Worm (Caenorhabditis elegans) whole organism, L4 larva: ENCODE measurements around the gene K08F11.1.

Experiments
- F49E8.2 ChIP-seq: sonication (generic microtip); optimal IDR thresholded peaks from 2 replicates; lab custom pipeline; 2016; ENCODE audit warnings: missing compliant biosample characterization, mild to moderate bottlenecking, missing genetic modification characterization, borderline replicate concordance
- Y48G9A.11 ChIP-seq: fragments of 200-800 bp; sonication (Bioruptor generic); IDR thresholded peaks from 2 replicates; pipeline ENCODE4 v1.3.6; 2022; ENCODE audit warnings: missing genetic modification reagents, missing genetic modification characterization, missing compliant biosample characterization
- Y75B8A.6 ChIP-seq: fragments of 200-800 bp; sonication (Bioruptor generic); IDR thresholded peaks from 2 replicates; pipeline ENCODE4 v1.3.6; 2022; ENCODE audit warnings: missing genetic modification reagents, missing genetic modification characterization, missing compliant biosample characterization
- ZK337.2 ChIP-seq: fragments of 200-800 bp; sonication (Bioruptor generic); IDR thresholded peaks from 2 replicates; pipeline ENCODE4 v1.3.6; 2022; ENCODE audit warnings: missing genetic modification reagents, missing genetic modification characterization, missing compliant biosample characterization
- ZK546.5 ChIP-seq, 2 experiments: sonication (generic microtip); optimal IDR thresholded peaks; 2 replicates each; lab custom pipeline; 2017; ENCODE audit warnings: missing biosample characterization in 2 of 2, missing genetic modification characterization in 2 of 2
- ama-1 ChIP-seq: fragments of 150-350 bp; optimal IDR thresholded peaks from 2 replicates; lab custom pipeline; 2014; ENCODE audit warnings: inconsistent platforms, mixed read lengths
- daf-16 ChIP-seq, 3 experiments: sonication (generic microtip); optimal IDR thresholded peaks; 2 replicates each; lab custom pipeline; 2016 to 2017; ENCODE audit warnings: missing genetic modification characterization in 3 of 3, missing genetic modification reagents in 3 of 3, mild to moderate bottlenecking in 2 of 3, missing compliant biosample characterization in 2 of 3, missing biosample characterization in 1 of 3, moderate library complexity in 1 of 3
- dmd-9 ChIP-seq: fragments of 200-800 bp; sonication (Bioruptor generic); IDR thresholded peaks from 2 replicates; pipeline ENCODE4 v1.3.6; 2022; ENCODE audit warnings: missing genetic modification reagents, missing genetic modification characterization, missing compliant biosample characterization
- duxl-1 ChIP-seq: sonication (generic microtip); optimal IDR thresholded peaks from 2 replicates; lab custom pipeline; 2016; ENCODE audit warnings: mild to moderate bottlenecking, missing genetic modification characterization, moderate library complexity, missing compliant biosample characterization; ENCODE audit not compliant: poor library complexity
- lim-7 ChIP-seq: fragments of 200-800 bp; sonication (Bioruptor generic); IDR thresholded peaks from 2 replicates; pipeline ENCODE4 v1.3.6; 2022; ENCODE audit warnings: missing genetic modification characterization, missing compliant biosample characterization
- lin-1 ChIP-seq: fragments of 200-800 bp; sonication (Bioruptor generic); IDR thresholded peaks from 2 replicates; pipeline ENCODE4 v1.3.6; 2022; ENCODE audit warnings: missing genetic modification reagents, missing genetic modification characterization, missing compliant biosample characterization
- lin-38 ChIP-seq: fragments of 200-800 bp; sonication (Bioruptor generic); IDR thresholded peaks from 2 replicates; pipeline ENCODE4 v1.3.6; 2022; ENCODE audit warnings: missing genetic modification reagents, missing genetic modification characterization, missing compliant biosample characterization
- lsy-2 ChIP-seq, 2 experiments: fragments of 150-350 bp in 1 of 2; sonication (generic microtip) in 1 of 2; optimal IDR thresholded peaks; 2 replicates each; lab custom pipeline; 2014 to 2017; ENCODE audit warnings: missing biosample characterization in 2 of 2, missing genetic modification characterization in 2 of 2
- mes-2 ChIP-seq: sonication (generic microtip); optimal IDR thresholded peaks from 2 replicates; lab custom pipeline; 2016; ENCODE audit warnings: missing genotype, mild to moderate bottlenecking, missing genetic modification characterization, missing compliant biosample characterization; ENCODE audit not compliant: poor library complexity, severe bottlenecking
- mxl-3 ChIP-seq: fragments of 200-800 bp; sonication (Bioruptor generic); optimal IDR thresholded peaks from 2 replicates; lab custom pipeline; 2018; ENCODE audit warnings: mild to moderate bottlenecking, missing genetic modification characterization, missing compliant biosample characterization
- nhr-10 ChIP-seq: fragments of 150-350 bp; optimal IDR thresholded peaks from 2 replicates; lab custom pipeline; 2014; ENCODE audit warnings: missing biosample characterization, missing genetic modification characterization
- nhr-11 ChIP-seq: fragments of 150-350 bp; optimal IDR thresholded peaks from 2 replicates; lab custom pipeline; 2014; ENCODE audit warnings: missing biosample characterization, missing genetic modification characterization
- nhr-111 ChIP-seq: fragments of 200-800 bp; sonication (Bioruptor generic); optimal IDR thresholded peaks from 2 replicates; lab custom pipeline; 2018; ENCODE audit warnings: mild to moderate bottlenecking, missing genetic modification characterization, missing compliant biosample characterization
- nhr-76 ChIP-seq: fragments of 150-350 bp; optimal IDR thresholded peaks from 2 replicates; lab custom pipeline; 2014; ENCODE audit warnings: missing biosample characterization, missing genetic modification characterization
- pha-4 ChIP-seq, 2 experiments: fragments of 150-350 bp in 1 of 2; fragments of 200-800 bp in 1 of 2; sonication (Bioruptor generic) in 1 of 2; IDR thresholded peaks in 1 of 2; optimal IDR thresholded peaks in 1 of 2; 2 replicates each; pipeline versions ENCODE4 v1.3.6 to Lab custom; 2014 to 2022; ENCODE audit warnings: missing genetic modification characterization in 2 of 2, missing genetic modification reagents in 2 of 2, missing biosample characterization in 1 of 2, missing compliant biosample characterization in 1 of 2
- snpc-1.2 ChIP-seq: fragments of 200-800 bp; sonication (Bioruptor generic); IDR thresholded peaks from 2 replicates; pipeline ENCODE4 v1.3.6; 2022; ENCODE audit warnings: missing genetic modification reagents, missing genetic modification characterization, missing compliant biosample characterization
- snpc-4 ChIP-seq: fragments of 150-350 bp; optimal IDR thresholded peaks from 2 replicates; lab custom pipeline; 2014; ENCODE audit warnings: missing biosample characterization, missing genetic modification characterization
- spr-1 ChIP-seq: sonication (generic microtip); optimal IDR thresholded peaks from 2 replicates; lab custom pipeline; 2016; ENCODE audit warnings: mild to moderate bottlenecking, missing genetic modification characterization, missing compliant biosample characterization
- tag-97 ChIP-seq: fragments of 200-800 bp; sonication (Bioruptor generic); IDR thresholded peaks from 2 replicates; pipeline ENCODE4 v1.3.6; 2022; ENCODE audit warnings: missing genetic modification characterization, missing compliant biosample characterization
- unc-130 ChIP-seq: sonication (generic microtip); optimal IDR thresholded peaks from 2 replicates; lab custom pipeline; 2016; ENCODE audit warnings: missing genetic modification reagents, missing genetic modification characterization, missing compliant biosample characterization
- unc-39 ChIP-seq: sonication (generic microtip); optimal IDR thresholded peaks from 2 replicates; lab custom pipeline; 2017; ENCODE audit warnings: missing biosample characterization, missing genetic modification characterization
- unc-62 ChIP-seq, 3 experiments: fragments of 150-350 bp in 1 of 3; sonication (generic microtip); optimal IDR thresholded peaks in 2 of 3; peaks in 1 of 3; 1 replicate in 1 of 3; 2 replicates in 2 of 3; lab custom pipeline; 2014 to 2017; ENCODE audit warnings: missing biosample characterization in 3 of 3, missing genetic modification characterization in 3 of 3, missing genetic modification reagents in 3 of 3, missing genotype in 1 of 3
- zag-1 ChIP-seq: fragments of 150-350 bp; optimal IDR thresholded peaks from 2 replicates; lab custom pipeline; 2014; ENCODE audit warnings: missing biosample characterization, missing genetic modification characterization
- zfp-2 ChIP-seq: sonication (generic microtip); optimal IDR thresholded peaks from 2 replicates; lab custom pipeline; 2016; ENCODE audit warnings: mild to moderate bottlenecking, missing genetic modification characterization, missing compliant biosample characterization
- zfp-3 ChIP-seq: fragments of 200-800 bp; sonication (Bioruptor generic); conservative IDR thresholded peaks from 2 replicates; pipeline ENCODE4 v1.3.6; 2022; ENCODE audit warnings: missing genetic modification reagents, missing genetic modification characterization, missing compliant biosample characterization
- ztf-11 ChIP-seq: fragments of 150-350 bp; optimal IDR thresholded peaks from 2 replicates; lab custom pipeline; 2014; ENCODE audit warnings: missing biosample characterization, missing genetic modification characterization
- ztf-7 ChIP-seq: fragments of 150-350 bp; optimal IDR thresholded peaks from 2 replicates; lab custom pipeline; 2014; ENCODE audit warnings: missing biosample characterization, missing genetic modification characterization

The K08F11.1 gene

DNA sequence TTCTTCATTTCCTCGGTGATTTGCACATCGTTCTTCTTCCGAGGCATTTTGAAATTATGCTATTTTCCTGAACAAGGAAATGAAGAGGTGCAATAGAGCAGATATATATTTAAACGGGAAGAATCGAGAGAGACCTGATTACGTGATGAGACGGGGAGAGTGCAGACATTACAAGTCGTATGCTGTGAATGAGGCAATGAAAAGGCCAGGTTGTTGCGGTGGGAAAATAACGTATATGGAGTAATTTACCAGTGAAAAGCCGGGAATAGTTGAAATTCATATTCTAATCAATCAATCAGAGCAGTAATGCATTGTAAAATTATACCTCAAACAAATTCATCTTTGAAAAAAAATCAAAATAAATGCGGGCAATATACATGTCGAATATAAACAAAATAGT, 34.0 kb downstream of the K08F11.1 start, which contains the start of gene Y17G9B.8:
TSS of gene Y17G9B.8 (minus strand) at position 182 of the 400 bp plus-strand sequence.
- TF ChIP-seq lin-1 (GFP tag; lab: Robert Waterston, UW) (no peak), lin-38 (GFP tag; lab: Robert Waterston, UW) (peak; percentile 45), Y75B8A.6 (GFP tag; lab: Robert Waterston, UW) (no peak), tag-97 (GFP tag; lab: Robert Waterston, UW) (no peak), ZK337.2 (GFP tag; lab: Robert Waterston, UW) (no peak), zag-1 (no peak), lsy-2 (tag; optimal IDR thresholded peaks at IDR 0.05; lab: Kevin White, UChicago) (peak in 1 of 2 experiments; percentile 5), duxl-1 (no peak), snpc-1.2 (GFP tag; lab: Robert Waterston, UW) (peak; percentile 63), F49E8.2 (tag; lab: Kevin White, UChicago) (peak; percentile 27), unc-62 (GFP tag; optimal IDR thresholded peaks at IDR 0.05 in 1 of 2; lab: Kevin White, UChicago) (peak in 1 of 2 experiments; percentile 73), unc-62 (tag; optimal IDR thresholded peaks at IDR 0.05; lab: Kevin White, UChicago) (no peak), snpc-4 (no peak), mes-2 (tag; lab: Kevin White, UChicago) (peak; percentile 19)

DNA sequence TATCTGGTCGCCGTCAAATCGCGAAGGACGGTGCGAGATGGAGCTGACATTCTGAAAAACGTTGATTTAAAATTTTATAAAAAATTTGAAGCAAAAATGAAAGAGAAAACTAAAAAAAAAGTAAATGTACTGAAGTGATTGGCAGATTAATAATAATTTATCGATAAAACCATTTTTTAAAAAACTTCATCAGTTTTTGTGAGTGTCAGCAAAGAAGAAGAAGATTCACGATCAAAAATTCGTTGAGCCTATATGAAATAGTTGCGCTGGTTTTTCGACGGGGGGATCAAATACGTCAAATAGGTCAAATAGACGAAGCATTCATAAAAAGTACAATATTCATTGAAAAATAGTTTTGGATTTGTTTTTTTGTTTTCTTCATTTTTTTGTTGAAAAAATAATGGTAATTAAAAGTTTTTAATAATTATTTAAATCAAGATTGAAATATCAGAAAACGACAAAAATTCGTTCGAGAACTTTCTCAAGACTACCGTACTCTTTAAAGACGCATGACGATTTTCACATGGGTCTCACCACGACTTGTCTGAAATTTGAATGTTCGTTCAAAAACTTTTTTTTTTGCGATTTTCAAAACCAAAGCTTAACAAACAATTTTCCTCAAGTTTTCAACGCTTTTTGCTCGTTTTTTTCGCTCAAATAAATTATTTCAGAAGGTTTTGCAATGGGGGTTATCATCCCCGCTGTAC, 35.9 kb downstream of the K08F11.1 start, which contains the start of the genes memi-1 and cyp-31A3:
TSS of gene memi-1 (minus strand) at position 51 of the 707 bp plus-strand sequence.
TSS of gene cyp-31A3 (plus strand) at position 672 of the 707 bp plus-strand sequence.
- no peak for TF ChIP-seq Y48G9A.11 (GFP tag; lab: Robert Waterston, UW)
- peak; percentile 86 for TF ChIP-seq snpc-1.2 (GFP tag; lab: Robert Waterston, UW)
- TF ChIP-seq unc-130 (GFP tag; lab: Kevin White, UChicago): peak; percentile 2
- peak in 1 of 2 experiments; percentile 25 for TF ChIP-seq lsy-2 (tag; optimal IDR thresholded peaks at IDR 0.05; lab: Kevin White, UChicago)
- TF ChIP-seq lin-38 (GFP tag; lab: Robert Waterston, UW): peak; percentile 61
- no peak for TF ChIP-seq duxl-1
- no peak for TF ChIP-seq zag-1
- TF ChIP-seq nhr-111 (GFP tag; lab: Kevin White, UChicago): no peak
- TF ChIP-seq F49E8.2 (tag; lab: Kevin White, UChicago): peak; percentile 77
- no peak for TF ChIP-seq ZK546.5 (tag; optimal IDR thresholded peaks at IDR 0.05; lab: Kevin White, UChicago)

DNA sequence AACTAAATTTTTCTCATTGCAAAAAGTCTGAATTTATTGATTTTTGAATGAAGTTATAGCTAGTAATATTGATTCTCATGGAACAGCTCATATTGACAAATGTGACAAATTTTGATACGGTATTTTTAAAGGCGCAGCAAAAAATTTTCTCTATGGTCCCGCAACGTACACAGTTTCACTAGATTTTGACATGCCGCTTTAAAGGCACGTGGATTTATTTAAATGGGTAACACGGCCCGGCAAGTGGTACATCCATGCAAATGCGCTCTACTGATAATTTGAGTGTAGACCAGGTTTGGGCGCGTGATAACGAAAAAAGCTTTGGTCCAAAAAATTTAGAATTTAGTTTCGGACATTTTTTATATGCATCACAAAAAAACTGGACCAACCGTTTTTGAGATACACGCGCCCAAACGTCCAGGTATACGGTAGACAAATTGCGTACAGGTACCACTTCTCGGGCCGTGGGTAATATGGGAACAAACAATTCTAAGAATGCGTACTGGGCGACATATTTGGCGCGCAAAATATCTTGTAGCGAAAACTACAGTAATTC, 38.4 kb downstream of the K08F11.1 start:
- 0 out of 2 replicates have a peak, but pooled peaks have one; percentile 34 for TF ChIP-seq snpc-1.2 (GFP tag; lab: Robert Waterston, UW)
- peak; percentile 83 for TF ChIP-seq lin-38 (GFP tag; lab: Robert Waterston, UW)

DNA sequence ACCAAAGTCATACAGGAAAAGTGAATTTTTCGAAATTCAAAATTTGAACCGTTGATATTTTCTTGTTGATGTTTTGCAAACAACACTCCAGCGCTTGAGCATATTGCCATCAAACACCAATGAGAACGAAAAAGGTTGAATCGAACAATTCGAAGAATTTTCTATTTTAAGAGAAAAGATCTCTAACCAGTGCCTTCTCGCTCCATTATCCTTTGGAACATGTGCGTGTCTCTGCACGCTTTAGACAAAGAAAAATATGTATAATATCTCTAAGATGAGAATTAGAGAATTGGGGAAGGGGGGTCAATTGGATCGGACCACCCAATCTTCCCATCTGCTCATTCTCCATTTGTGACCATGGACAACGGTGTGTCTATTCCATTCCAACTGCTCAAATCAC, 39.2 kb downstream of the K08F11.1 start, which contains the start of gene Y17G9B.2:
TSS of gene Y17G9B.2 (plus strand) at position 301 of the 400 bp plus-strand sequence.
- TF ChIP-seq unc-39 (tag; lab: Kevin White, UChicago): no peak
- no peak for TF ChIP-seq ztf-7
- TF ChIP-seq daf-16 (GFP tag; optimal IDR thresholded peaks at IDR 0.05; lab: Kevin White, UChicago): no peak
- no peak for TF ChIP-seq daf-16 (tag; optimal IDR thresholded peaks at IDR 0.05; lab: Kevin White, UChicago)
- no peak for TF ChIP-seq ztf-11 (tag; lab: Kevin White, UChicago)
- no peak for TF ChIP-seq ama-1 (lab: Kevin White, UChicago)
- no peak for TF ChIP-seq spr-1 (tag; lab: Kevin White, UChicago)
- TF ChIP-seq snpc-4: no peak
- TF ChIP-seq nhr-76 (tag; lab: Kevin White, UChicago): no peak
- no peak for TF ChIP-seq pha-4 (GFP tag; IDR thresholded peaks at IDR 0.05; lab: Robert Waterston, UW)
- TF ChIP-seq pha-4 (tag; optimal IDR thresholded peaks at IDR 0.05; lab: Kevin White, UChicago): no peak
- no peak for TF ChIP-seq zfp-2 (tag; lab: Kevin White, UChicago)
- TF ChIP-seq nhr-11 (tag; lab: Kevin White, UChicago): no peak
- TF ChIP-seq zfp-3 (GFP tag; lab: Robert Waterston, UW): no peak
- no peak for TF ChIP-seq lim-7
- TF ChIP-seq duxl-1: no peak
- no peak for TF ChIP-seq mxl-3 (GFP tag; lab: Kevin White, UChicago)
- TF ChIP-seq ZK546.5 (tag; optimal IDR thresholded peaks at IDR 0.05; lab: Kevin White, UChicago): no peak
- no peak for TF ChIP-seq dmd-9 (GFP tag; lab: Robert Waterston, UW)
- TF ChIP-seq nhr-10 (tag; lab: Kevin White, UChicago): no peak
- TF ChIP-seq, all 104 proteins: peak for 0
